Fruit fly (Drosophila melanogaster): ENCODE data around the gene CG10646.

CG10646 gene

dm6 chr3L:12515691-12516455 is 12.2 kb upstream of the CG10646 start:
- TF ChIP-seq CG4496 (GFP tag; IDR thresholded peaks at IDR 0.05) (peak; percentile 89), EcR (GFP tag; optimal IDR thresholded peaks at IDR 0.05) (peak; percentile 93), CG8301 (tag; optimal IDR thresholded peaks at IDR 0.05) (peak; percentile 82), Ets98B (GFP tag; IDR thresholded peaks at IDR 0.05) (peak; percentile 84), CG13204 (GFP tag; optimal IDR thresholded peaks at IDR 0.05) (peak; percentile 80), CG15710 (tag; optimal IDR thresholded peaks at IDR 0.05) (peak; percentile 64), CG32121 (GFP tag; IDR thresholded peaks at IDR 0.05) (peak; percentile 70), gl (tag; optimal IDR thresholded peaks at IDR 0.05) (peak; percentile 95), rn (GFP tag; IDR thresholded peaks at IDR 0.05) (0 out of 2 replicates have a peak, but pooled peaks have one; percentile 26), fd96Ca (GFP tag; IDR thresholded peaks at IDR 0.05) (peak; percentile 68; the same call in 2 of the 3 replicates), Snoo (tag; optimal IDR thresholded peaks at IDR 0.05) (peak; percentile 7), CG10348 (GFP tag; IDR thresholded peaks at IDR 0.05) (no peak), CG12605 (GFP tag; IDR thresholded peaks at IDR 0.05) (peak; percentile 95), CG8159 (tag; optimal IDR thresholded peaks at IDR 0.05) (peak; percentile 56), Pif1A (GFP tag; optimal IDR thresholded peaks at IDR 0.05) (peak; percentile 80), CG17806 (tag; optimal IDR thresholded peaks at IDR 0.05) (peak; percentile 49), Pif1B (GFP tag; optimal IDR thresholded peaks at IDR 0.05) (peak; percentile 61), D1 (tag; optimal IDR thresholded peaks at IDR 0.05) (peak; percentile 52), CG34367 (tag; optimal IDR thresholded peaks at IDR 0.05) (peak; percentile 68), CG14655 (GFP tag; optimal IDR thresholded peaks at IDR 0.05) (peak; percentile 85), CG9948 (tag; optimal IDR thresholded peaks at IDR 0.05) (peak; percentile 35)

dm6 chr3L:12514762-12515215 is 11.1 kb upstream of the CG10646 start, which contains the start of the genes sti and tral:
TSS of gene sti (minus strand) at chr3L:12514815.
TSS of gene tral (plus strand) at chr3L:12515059.
- TF ChIP-seq CG14655 (GFP tag; optimal IDR thresholded peaks at IDR 0.05) (no peak), CG4496 (GFP tag; IDR thresholded peaks at IDR 0.05) (peak; percentile 76), Snoo (tag; optimal IDR thresholded peaks at IDR 0.05) (peak; percentile 74), CG10348 (GFP tag; IDR thresholded peaks at IDR 0.05) (no peak), CG34367 (tag; optimal IDR thresholded peaks at IDR 0.05) (peak; percentile 36), gl (tag; optimal IDR thresholded peaks at IDR 0.05) (no peak), rn (GFP tag; IDR thresholded peaks at IDR 0.05) (peak; percentile 43; the same call in 1 of the 2 replicates), CG32121 (GFP tag; IDR thresholded peaks at IDR 0.05) (peak; percentile 41; the same call in 1 of the 2 replicates), CG17806 (tag; optimal IDR thresholded peaks at IDR 0.05) (peak; percentile 54), CG15710 (tag; optimal IDR thresholded peaks at IDR 0.05) (peak; percentile 68), Pif1A (GFP tag; optimal IDR thresholded peaks at IDR 0.05) (no peak), CG8301 (tag; optimal IDR thresholded peaks at IDR 0.05) (no peak), fd96Ca (GFP tag; IDR thresholded peaks at IDR 0.05) (peak; percentile 72), CG9948 (tag; optimal IDR thresholded peaks at IDR 0.05) (peak; percentile 39), Ets98B (GFP tag; IDR thresholded peaks at IDR 0.05) (peak; percentile 71), Pif1B (GFP tag; optimal IDR thresholded peaks at IDR 0.05) (no peak), CG8159 (tag; optimal IDR thresholded peaks at IDR 0.05) (peak; percentile 70)

dm6 chr3L:12507571-12507970 is 3.9 kb upstream of the CG10646 start, which contains the start of gene CG10654:
TSS of gene CG10654 (minus strand) at chr3L:12507840.
- TF ChIP-seq CG17806 (tag; optimal IDR thresholded peaks at IDR 0.05) (no peak), CG14655 (GFP tag; optimal IDR thresholded peaks at IDR 0.05) (no peak), EcR (GFP tag; optimal IDR thresholded peaks at IDR 0.05) (no peak), Pif1A (GFP tag; optimal IDR thresholded peaks at IDR 0.05) (no peak), CG13204 (GFP tag; optimal IDR thresholded peaks at IDR 0.05) (no peak), CG34367 (tag; optimal IDR thresholded peaks at IDR 0.05) (no peak), gl (tag; optimal IDR thresholded peaks at IDR 0.05) (no peak), fd96Ca (GFP tag; IDR thresholded peaks at IDR 0.05) (no peak), Ets98B (GFP tag; IDR thresholded peaks at IDR 0.05) (no peak), Snoo (tag; optimal IDR thresholded peaks at IDR 0.05) (no peak), Pif1B (GFP tag; optimal IDR thresholded peaks at IDR 0.05) (no peak)

- 0 out of 3 replicates have a peak, but pooled peaks have one; percentile 14 for TF ChIP-seq fd96Ca (GFP tag; IDR thresholded peaks at IDR 0.05)
- no peak for TF ChIP-seq CG32121 (GFP tag; IDR thresholded peaks at IDR 0.05)
Observed at dm6 chr3L:12506963-12507552, 3.4 kb upstream of the CG10646 start.

dm6 chr3L:12505990-12506389 is 2.3 kb upstream of the CG10646 start:
- TF ChIP-seq CG8159 (tag; optimal IDR thresholded peaks at IDR 0.05) = no peak
- no peak for TF ChIP-seq CG32121 (GFP tag; IDR thresholded peaks at IDR 0.05)
- TF ChIP-seq CG9948 (tag; optimal IDR thresholded peaks at IDR 0.05) = no peak
- TF ChIP-seq D1 (tag; optimal IDR thresholded peaks at IDR 0.05) = no peak

dm6 chr3L:12501249-12501648 is 2.4 kb downstream of the CG10646 start, which contains the start of the genes CG10638 and CG10681:
TSS of gene CG10638 (minus strand) at chr3L:12501311.
TSS of gene CG10681 (plus strand) at chr3L:12501513.
- no peak for TF ChIP-seq CG34367 (tag; optimal IDR thresholded peaks at IDR 0.05)
- peak; percentile 11 for TF ChIP-seq CG17806 (tag; optimal IDR thresholded peaks at IDR 0.05)
- peak; percentile 27 for TF ChIP-seq Snoo (tag; optimal IDR thresholded peaks at IDR 0.05)
- TF ChIP-seq D1 (tag; optimal IDR thresholded peaks at IDR 0.05) = no peak
- no peak for TF ChIP-seq CG10348 (GFP tag; IDR thresholded peaks at IDR 0.05)
- peak; percentile 3 for TF ChIP-seq CG9948 (tag; optimal IDR thresholded peaks at IDR 0.05)
- no peak for TF ChIP-seq Pif1A (GFP tag; optimal IDR thresholded peaks at IDR 0.05)
- TF ChIP-seq EcR (GFP tag; optimal IDR thresholded peaks at IDR 0.05) = no peak
- peak; percentile 16 for TF ChIP-seq CG8159 (tag; optimal IDR thresholded peaks at IDR 0.05)
- peak; percentile 40 for TF ChIP-seq CG15710 (tag; optimal IDR thresholded peaks at IDR 0.05)

Data from whole organism, pupa.